Fruit fly (Drosophila melanogaster) whole organism, adult: ENCODE measurements around the gene CG12219.
A peak's percentile ranks its signal among the peaks of the same experiment; 100 is the strongest.

ENCODE experiments used
- CG11617 ChIP-seq: fragments of 200-800 bp; sonication (Bioruptor generic); optimal IDR thresholded peaks from 2 replicates; lab custom pipeline; 2017; ENCODE audit warnings: mild to moderate bottlenecking, missing biosample characterization, missing genetic modification reagents, missing genetic modification characterization
- CG12768 ChIP-seq: fragments of 200-800 bp; sonication (Bioruptor generic); optimal IDR thresholded peaks from 2 replicates; lab custom pipeline; 2017; ENCODE audit warnings: missing biosample characterization, missing genetic modification characterization, mild to moderate bottlenecking, moderate library complexity, missing genetic modification reagents
- CG14711 ChIP-seq: fragments of 200-800 bp; sonication (Bioruptor generic); optimal IDR thresholded peaks from 2 replicates; lab custom pipeline; 2018; ENCODE audit warnings: missing biosample characterization, mild to moderate bottlenecking, missing genetic modification characterization, moderate library complexity
- CG1620 ChIP-seq: fragments of 200-800 bp; sonication (Bioruptor generic); optimal IDR thresholded peaks from 2 replicates; lab custom pipeline; 2016; ENCODE audit warnings: missing biosample characterization, missing genetic modification characterization
- CG33017 ChIP-seq: fragments of 200-800 bp; sonication (Bioruptor generic); optimal IDR thresholded peaks from 2 replicates; lab custom pipeline; 2018; ENCODE audit warnings: missing biosample characterization, mild to moderate bottlenecking, missing genetic modification characterization, moderate library complexity
- CG5204 ChIP-seq: fragments of 200-800 bp; sonication (Bioruptor generic); optimal IDR thresholded peaks from 2 replicates; lab custom pipeline; 2016; ENCODE audit warnings: missing biosample characterization, missing genetic modification characterization
- CG7045 ChIP-seq: fragments of 200-800 bp; sonication (Bioruptor generic); optimal IDR thresholded peaks from 2 replicates; lab custom pipeline; 2017; ENCODE audit warnings: missing biosample characterization, mild to moderate bottlenecking, missing genetic modification characterization
- CG7101 ChIP-seq: fragments of 200-800 bp; sonication (Bioruptor generic); optimal IDR thresholded peaks from 2 replicates; lab custom pipeline; 2018; ENCODE audit warnings: missing biosample characterization, mild to moderate bottlenecking, missing genetic modification characterization, moderate library complexity
- Clk ChIP-seq: fragments of 200-800 bp; sonication (Bioruptor generic); optimal IDR thresholded peaks from 2 replicates; lab custom pipeline; 2017; ENCODE audit warnings: missing biosample characterization, missing genetic modification characterization
- Crg-1 ChIP-seq: fragments of 200-800 bp; sonication (Bioruptor generic); optimal IDR thresholded peaks from 2 replicates; lab custom pipeline; 2016; ENCODE audit warnings: missing biosample characterization, missing genetic modification characterization
- Hr96 ChIP-seq: fragments of 200-800 bp; sonication (Bioruptor generic); optimal IDR thresholded peaks from 2 replicates; lab custom pipeline; 2016; ENCODE audit warnings: missing biosample characterization, missing genetic modification characterization
- Mnt ChIP-seq: fragments of 200-800 bp; sonication (Bioruptor generic); optimal IDR thresholded peaks from 2 replicates; lab custom pipeline; 2016; ENCODE audit warnings: missing biosample characterization, mild to moderate bottlenecking, missing genetic modification characterization
- bab1 ChIP-seq: fragments of 200-800 bp; sonication (Bioruptor generic); optimal IDR thresholded peaks from 3 replicates; lab custom pipeline; 2019; ENCODE audit warnings: missing biosample characterization, mild to moderate bottlenecking, missing genetic modification characterization, moderate library complexity
- cic ChIP-seq: fragments of 200-800 bp; sonication (Bioruptor generic); optimal IDR thresholded peaks from 2 replicates; lab custom pipeline; 2017; ENCODE audit warnings: missing biosample characterization, mild to moderate bottlenecking, missing genetic modification characterization, moderate library complexity
- cnc ChIP-seq, 2 experiments: fragments of >200 bp; optimal IDR thresholded peaks; 2 replicates each; lab custom pipeline; 2017
- kay ChIP-seq: fragments of 200-800 bp; sonication (Bioruptor generic); peaks from one replicate; lab custom pipeline; 2016; ENCODE audit warnings: missing biosample characterization, missing genetic modification characterization, borderline replicate concordance
- ovo ChIP-seq: fragments of 200-800 bp; sonication (Bioruptor generic); optimal IDR thresholded peaks from 2 replicates; lab custom pipeline; 2016; ENCODE audit warnings: missing biosample characterization, missing genetic modification characterization
- pad ChIP-seq: fragments of 200-800 bp; sonication (Bioruptor generic); optimal IDR thresholded peaks from 3 replicates; lab custom pipeline; 2017; ENCODE audit warnings: missing biosample characterization, missing genetic modification characterization, mild to moderate bottlenecking, moderate library complexity, missing genetic modification reagents
- tj ChIP-seq: fragments of 200-800 bp; sonication (Bioruptor generic); optimal IDR thresholded peaks from 3 replicates; lab custom pipeline; 2017; ENCODE audit warnings: missing biosample characterization, mild to moderate bottlenecking, missing genetic modification characterization, moderate library complexity
- toe ChIP-seq: fragments of 200-800 bp; sonication (Bioruptor generic); optimal IDR thresholded peaks from 2 replicates; lab custom pipeline; 2016; ENCODE audit warnings: missing biosample characterization, missing genetic modification characterization

Gene CG12219

dm6 chrX:6291083-6291699 lies 9.9 kb downstream of the CG12219 start, which contains the start of the genes Rpt4 and mldr:
Rpt4 (minus strand) TSS chrX:6291245.
mldr (plus strand) TSS chrX:6291303.
- TF ChIP-seq Mnt (GFP tag; lab: Kevin White, UChicago) (peak; percentile 23), CG11617 (GFP tag; lab: Kevin White, UChicago) (no peak), CG7045 (GFP tag; lab: Kevin White, UChicago) (no peak), CG12768 (GFP tag; lab: Kevin White, UChicago) (no peak), CG5204 (GFP tag; lab: Kevin White, UChicago) (no peak), CG7101 (no peak), Hr96 (GFP tag; lab: Kevin White, UChicago) (no peak), cnc (optimal IDR thresholded peaks at IDR 0.05; lab: Kevin White, UChicago) (peak in 1 of 2 experiments; percentile 71), bab1 (GFP tag; lab: Kevin White, UChicago) (peak; percentile 58), cic (GFP tag; lab: Kevin White, UChicago) (no peak), toe (no peak), kay (GFP tag; lab: Kevin White, UChicago) (no peak), CG14711 (no peak), CG1620 (GFP tag; lab: Kevin White, UChicago) (peak; percentile 26), tj (GFP tag; lab: Kevin White, UChicago) (peak; percentile 63), CG33017 (no peak), ovo (GFP tag; lab: Kevin White, UChicago) (no peak)

dm6 chrX:6287842-6288241 lies 13.2 kb downstream of the CG12219 start, which contains the start of the genes Top3beta and wuho:
Top3beta (minus strand) TSS chrX:6287990.
wuho (plus strand) TSS chrX:6288100.
- TF ChIP-seq Clk (GFP tag; lab: Kevin White, UChicago) (no peak), CG11617 (GFP tag; lab: Kevin White, UChicago) (peak; percentile 37), CG5204 (GFP tag; lab: Kevin White, UChicago) (no peak), kay (GFP tag; lab: Kevin White, UChicago) (no peak), CG12768 (GFP tag; lab: Kevin White, UChicago) (no peak), CG14711 (peak; percentile 44), toe (no peak), CG7101 (peak; percentile 68), cic (GFP tag; lab: Kevin White, UChicago) (peak; percentile 65), CG33017 (peak; percentile 20), bab1 (GFP tag; lab: Kevin White, UChicago) (peak; percentile 83), ovo (GFP tag; lab: Kevin White, UChicago) (peak; percentile 57), Hr96 (GFP tag; lab: Kevin White, UChicago) (no peak), Crg-1 (GFP tag; lab: Kevin White, UChicago) (peak; percentile 47), pad (peak; percentile 72), Mnt (GFP tag; lab: Kevin White, UChicago) (peak; percentile 96), tj (GFP tag; lab: Kevin White, UChicago) (peak; percentile 31), CG7045 (GFP tag; lab: Kevin White, UChicago) (no peak), cnc (optimal IDR thresholded peaks at IDR 0.05; lab: Kevin White, UChicago) (no peak), CG1620 (GFP tag; lab: Kevin White, UChicago) (peak; percentile 51)

dm6 chrX:6283470-6283869 lies 17.6 kb downstream of the CG12219 start, which contains the start of gene CG11700:
CG11700 (minus strand) TSS chrX:6283575.
- peak; percentile 11 for TF ChIP-seq tj (GFP tag; lab: Kevin White, UChicago)
- peak; percentile 24 for TF ChIP-seq bab1 (GFP tag; lab: Kevin White, UChicago)
- no peak for TF ChIP-seq CG7045 (GFP tag; lab: Kevin White, UChicago)
- TF ChIP-seq ovo (GFP tag; lab: Kevin White, UChicago), result no peak
- no peak for TF ChIP-seq CG14711

- TF ChIP-seq cic (GFP tag; lab: Kevin White, UChicago), result no peak
- TF ChIP-seq tj (GFP tag; lab: Kevin White, UChicago), result peak; percentile 71
Measured at dm6 chrX:6279629-6280073, 21.4 kb downstream of the CG12219 start, which contains the start of gene Ubi-p5E. Ubi-p5E (minus strand) TSS chrX:6279647.

- TF ChIP-seq CG33017 (peak; percentile 34), pad (peak; percentile 65), CG7045 (GFP tag; lab: Kevin White, UChicago) (no peak), toe (no peak), CG7101 (peak; percentile 67), cic (GFP tag; lab: Kevin White, UChicago) (peak; percentile 32), Mnt (GFP tag; lab: Kevin White, UChicago) (peak; percentile 66), Hr96 (GFP tag; lab: Kevin White, UChicago) (peak; percentile 42), CG5204 (GFP tag; lab: Kevin White, UChicago) (no peak), kay (GFP tag; lab: Kevin White, UChicago) (no peak), tj (GFP tag; lab: Kevin White, UChicago) (peak; percentile 41), ovo (GFP tag; lab: Kevin White, UChicago) (peak; percentile 56), CG14711 (no peak), CG11617 (GFP tag; lab: Kevin White, UChicago) (peak; percentile 38), CG1620 (GFP tag; lab: Kevin White, UChicago) (peak; percentile 49), Crg-1 (GFP tag; lab: Kevin White, UChicago) (peak; percentile 20), Clk (GFP tag; lab: Kevin White, UChicago) (no peak), cnc (optimal IDR thresholded peaks at IDR 0.05; lab: Kevin White, UChicago) (no peak), bab1 (GFP tag; lab: Kevin White, UChicago) (peak; percentile 55), CG12768 (GFP tag; lab: Kevin White, UChicago) (peak; percentile 0)
Measured at dm6 chrX:6278879-6279628, 22.0 kb downstream of the CG12219 start.
